Worm (Caenorhabditis elegans): ENCODE data around the gene nrx-1.

DNA sequence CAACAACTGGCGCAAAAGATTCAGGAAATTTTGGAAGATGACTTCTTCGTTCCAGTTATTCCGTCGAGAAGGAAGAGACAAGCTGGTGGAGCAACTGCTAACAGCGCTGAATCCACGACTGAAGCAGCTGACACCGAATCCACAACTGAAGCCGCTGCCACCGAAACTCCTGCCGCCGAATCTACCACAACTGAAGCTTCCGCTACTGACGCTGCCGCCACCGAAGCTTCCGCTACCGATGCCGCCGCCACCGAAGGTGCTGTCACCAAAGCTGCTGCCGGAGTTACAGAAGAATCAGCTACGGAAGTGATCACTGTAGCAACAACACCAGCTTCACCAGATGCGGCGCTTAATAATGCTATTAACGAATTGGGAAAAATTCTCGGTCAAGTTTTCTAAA lies 30.3 kb upstream of the nrx-1 start:
- TF ChIP-seq unc-62 (GFP tag; optimal IDR thresholded peaks at IDR 0.05 in 1 of 2): no peak
- TF ChIP-seq unc-62 (tag; optimal IDR thresholded peaks at IDR 0.05): no peak
- TF ChIP-seq fkh-10 (GFP tag; optimal IDR thresholded peaks at IDR 0.05): no peak
- TF ChIP-seq aly-2 (tag; optimal IDR thresholded peaks at IDR 0.05): no peak
- TF ChIP-seq ces-1 (GFP tag; optimal IDR thresholded peaks at IDR 0.05): no peak
- TF ChIP-seq nhr-11 (tag; optimal IDR thresholded peaks at IDR 0.05): no peak
- no peak for TF ChIP-seq mes-2 (tag; optimal IDR thresholded peaks at IDR 0.05; ENCODE audit: poor library complexity, severe bottlenecking)

All from whole organism, L4 larva.